Worm (Caenorhabditis elegans) whole organism, L4 larva: Measurements from ENCODE around the gene cest-5.2.

Experiments used
- T26A8.4 ChIP-seq: fragments of 200-800 bp; sonication (Bioruptor generic); IDR thresholded peaks from 2 replicates; pipeline ENCODE4 v1.3.6; 2022; ENCODE audit warnings: missing genetic modification characterization, missing compliant biosample characterization
- Y105C5A.15 ChIP-seq: fragments of 200-800 bp; sonication (Bioruptor generic); IDR thresholded peaks from 2 replicates; pipeline ENCODE4 v1.3.6; 2022; ENCODE audit warnings: missing genetic modification characterization, missing compliant biosample characterization
- aha-1 ChIP-seq: fragments of 150-350 bp; peaks from one replicate; lab custom pipeline; 2014; ENCODE audit warnings: missing biosample characterization, missing genetic modification characterization
- arid-1 ChIP-seq: fragments of 200-800 bp; sonication (Bioruptor generic); conservative IDR thresholded peaks from 2 replicates; pipeline ENCODE4 v1.3.6; 2022; ENCODE audit warnings: missing genetic modification reagents, missing genetic modification characterization, missing compliant biosample characterization
- cey-2 ChIP-seq: sonication (generic microtip); optimal IDR thresholded peaks from 3 replicates; lab custom pipeline; 2017; ENCODE audit warnings: missing genetic modification characterization, mild to moderate bottlenecking, missing compliant biosample characterization, antibody characterized with exemption, borderline replicate concordance; ENCODE audit not compliant: insufficient read depth
- ctbp-1 ChIP-seq: fragments of 200-800 bp; sonication (Bioruptor generic); IDR thresholded peaks from 2 replicates; pipeline ENCODE4 v1.3.6; 2022; ENCODE audit warnings: missing genetic modification reagents, missing genetic modification characterization, missing compliant biosample characterization
- daf-16 ChIP-seq, 3 experiments: sonication (generic microtip); optimal IDR thresholded peaks; 2 replicates each; lab custom pipeline; 2016 to 2017; ENCODE audit warnings: missing genetic modification characterization in 3 of 3, missing genetic modification reagents in 3 of 3, mild to moderate bottlenecking in 2 of 3, missing compliant biosample characterization in 2 of 3, missing biosample characterization in 1 of 3, moderate library complexity in 1 of 3
- duxl-1 ChIP-seq: sonication (generic microtip); optimal IDR thresholded peaks from 2 replicates; lab custom pipeline; 2016; ENCODE audit warnings: mild to moderate bottlenecking, missing genetic modification characterization, moderate library complexity, missing compliant biosample characterization; ENCODE audit not compliant: poor library complexity
- dve-1 ChIP-seq: sonication (generic microtip); optimal IDR thresholded peaks from 2 replicates; lab custom pipeline; 2017; ENCODE audit warnings: antibody characterized with exemption, mild to moderate bottlenecking, missing genetic modification characterization, missing compliant biosample characterization; ENCODE audit not compliant: insufficient read depth
- egl-43 ChIP-seq: fragments of 200-800 bp; sonication (Bioruptor generic); IDR thresholded peaks from 2 replicates; pipeline ENCODE4 v1.3.6; 2022; ENCODE audit warnings: missing genetic modification reagents, missing genetic modification characterization, missing compliant biosample characterization
- fos-1 ChIP-seq: fragments of 150-350 bp; optimal IDR thresholded peaks from 2 replicates; lab custom pipeline; 2014; ENCODE audit warnings: missing biosample characterization, missing genetic modification characterization
- hif-1 ChIP-seq, 2 experiments: sonication (generic microtip); optimal IDR thresholded peaks; 2 replicates each; lab custom pipeline; 2016 to 2017; ENCODE audit warnings: missing compliant biosample characterization in 2 of 2, missing genetic modification characterization in 2 of 2, missing genetic modification reagents in 2 of 2, missing genotype in 2 of 2, mild to moderate bottlenecking in 1 of 2
- hlh-11 ChIP-seq: fragments of 200-800 bp; sonication (Bioruptor generic); optimal IDR thresholded peaks from 2 replicates; lab custom pipeline; 2018; ENCODE audit warnings: mild to moderate bottlenecking, missing genetic modification characterization, missing compliant biosample characterization
- hlh-30 ChIP-seq: sonication (generic microtip); optimal IDR thresholded peaks from 2 replicates; lab custom pipeline; 2017; ENCODE audit warnings: antibody characterized with exemption, mild to moderate bottlenecking, missing genetic modification characterization, missing compliant biosample characterization; ENCODE audit not compliant: insufficient read depth
- lin-13 ChIP-seq: fragments of 150-350 bp; optimal IDR thresholded peaks from 2 replicates; lab custom pipeline; 2014; ENCODE audit warnings: missing biosample characterization, missing genetic modification reagents, missing genetic modification characterization
- madf-9 ChIP-seq: fragments of 200-800 bp; sonication (Bioruptor generic); conservative IDR thresholded peaks from 2 replicates; pipeline ENCODE4 v1.3.6; 2022; ENCODE audit warnings: missing genetic modification reagents, missing genetic modification characterization, missing compliant biosample characterization
- mdt-29 ChIP-seq: fragments of 200-800 bp; sonication (Bioruptor generic); IDR thresholded peaks from 2 replicates; pipeline ENCODE4 v1.3.6; 2022; ENCODE audit warnings: missing genetic modification reagents, missing genetic modification characterization, missing compliant biosample characterization
- mep-1 ChIP-seq: fragments of 150-350 bp; sonication (generic microtip); optimal IDR thresholded peaks from 3 replicates; lab custom pipeline; 2014; ENCODE audit warnings: missing biosample characterization, missing genetic modification characterization
- mxl-3 ChIP-seq: fragments of 200-800 bp; sonication (Bioruptor generic); optimal IDR thresholded peaks from 2 replicates; lab custom pipeline; 2018; ENCODE audit warnings: mild to moderate bottlenecking, missing genetic modification characterization, missing compliant biosample characterization
- nhr-237 ChIP-seq: sonication (generic microtip); optimal IDR thresholded peaks from 2 replicates; lab custom pipeline; 2017; ENCODE audit warnings: missing biosample characterization, missing genetic modification characterization
- nhr-28 ChIP-seq: fragments of 150-350 bp; optimal IDR thresholded peaks from 2 replicates; lab custom pipeline; 2014; ENCODE audit warnings: missing biosample characterization, missing genetic modification characterization
- nhr-41 ChIP-seq: fragments of 200-800 bp; sonication (Bioruptor generic); IDR thresholded peaks from 2 replicates; pipeline ENCODE4 v1.3.6; 2022; ENCODE audit warnings: missing genetic modification reagents, missing genetic modification characterization, missing compliant biosample characterization
- pha-4 ChIP-seq, 2 experiments: fragments of 150-350 bp in 1 of 2; fragments of 200-800 bp in 1 of 2; sonication (Bioruptor generic) in 1 of 2; IDR thresholded peaks in 1 of 2; optimal IDR thresholded peaks in 1 of 2; 2 replicates each; pipeline versions ENCODE4 v1.3.6 to Lab custom; 2014 to 2022; ENCODE audit warnings: missing genetic modification characterization in 2 of 2, missing genetic modification reagents in 2 of 2, missing biosample characterization in 1 of 2, missing compliant biosample characterization in 1 of 2
- sdz-12 ChIP-seq: fragments of 200-800 bp; sonication (Bioruptor generic); optimal IDR thresholded peaks from 2 replicates; lab custom pipeline; 2018; ENCODE audit warnings: mild to moderate bottlenecking, missing genetic modification characterization, missing compliant biosample characterization
- set-16 ChIP-seq: fragments of 200-800 bp; sonication (Bioruptor generic); IDR thresholded peaks from 2 replicates; pipeline ENCODE4 v1.3.6; 2022; ENCODE audit warnings: missing genetic modification reagents, missing genetic modification characterization, missing compliant biosample characterization
- skn-1 ChIP-seq: fragments of 150-350 bp; optimal IDR thresholded peaks from 2 replicates; lab custom pipeline; 2014; ENCODE audit warnings: missing biosample characterization, missing genetic modification characterization
- unc-39 ChIP-seq: sonication (generic microtip); optimal IDR thresholded peaks from 2 replicates; lab custom pipeline; 2017; ENCODE audit warnings: missing biosample characterization, missing genetic modification characterization
- unc-62 ChIP-seq, 3 experiments: fragments of 150-350 bp in 1 of 3; sonication (generic microtip); optimal IDR thresholded peaks in 2 of 3; peaks in 1 of 3; 1 replicate in 1 of 3; 2 replicates in 2 of 3; lab custom pipeline; 2014 to 2017; ENCODE audit warnings: missing biosample characterization in 3 of 3, missing genetic modification characterization in 3 of 3, missing genetic modification reagents in 3 of 3, missing genotype in 1 of 3
- zfp-2 ChIP-seq: sonication (generic microtip); optimal IDR thresholded peaks from 2 replicates; lab custom pipeline; 2016; ENCODE audit warnings: mild to moderate bottlenecking, missing genetic modification characterization, missing compliant biosample characterization
- ztf-7 ChIP-seq: fragments of 150-350 bp; optimal IDR thresholded peaks from 2 replicates; lab custom pipeline; 2014; ENCODE audit warnings: missing biosample characterization, missing genetic modification characterization

The cest-5.2 gene

ce11 chrIV:6576728-6577101 lies 51.0 kb downstream of the cest-5.2 start (continued):
- TF ChIP-seq hif-1 (tag; optimal IDR thresholded peaks at IDR 0.05; lab: Kevin White, UChicago): peak in 1 of 2 experiments; percentile 17
- TF ChIP-seq fos-1 (tag; lab: Kevin White, UChicago): no peak
- TF ChIP-seq arid-1 (GFP tag; lab: Robert Waterston, UW): 0 out of 2 replicates have a peak, but pooled peaks have one; percentile 36
- TF ChIP-seq ctbp-1 (GFP tag; lab: Robert Waterston, UW): no peak
- no peak for TF ChIP-seq Y105C5A.15
- TF ChIP-seq unc-39 (tag; lab: Kevin White, UChicago): no peak
- TF ChIP-seq sdz-12: no peak
- no peak for TF ChIP-seq cey-2 (tag; lab: Kevin White, UChicago)
- no peak for TF ChIP-seq ztf-7 (tag; lab: Kevin White, UChicago)
- no peak for TF ChIP-seq skn-1
- TF ChIP-seq unc-62 (GFP tag; optimal IDR thresholded peaks at IDR 0.05 in 1 of 2; lab: Kevin White, UChicago): no peak
- no peak for TF ChIP-seq unc-62 (tag; optimal IDR thresholded peaks at IDR 0.05; lab: Kevin White, UChicago)
- TF ChIP-seq aha-1 (tag; lab: Kevin White, UChicago): no peak
- TF ChIP-seq duxl-1 (tag; lab: Kevin White, UChicago): no peak
- TF ChIP-seq lin-13 (GFP tag; lab: Kevin White, UChicago): peak; percentile 16
- TF ChIP-seq nhr-237 (tag; lab: Kevin White, UChicago): no peak
- peak; percentile 49; the same call in 1 of the 2 replicates for TF ChIP-seq madf-9 (GFP tag; lab: Robert Waterston, UW)

- no peak for TF ChIP-seq zfp-2
- 0 out of 2 replicates have a peak, but pooled peaks have one; percentile 42 for TF ChIP-seq T26A8.4
- TF ChIP-seq hlh-11: peak; percentile 52
- TF ChIP-seq dve-1 (tag; lab: Kevin White, UChicago): peak; percentile 85
- peak; percentile 42 for TF ChIP-seq mep-1 (tag; lab: Kevin White, UChicago)
- no peak for TF ChIP-seq mdt-29 (GFP tag; lab: Robert Waterston, UW)
- no peak for TF ChIP-seq nhr-41
- no peak; the same call in 1 of the 2 replicates for TF ChIP-seq pha-4 (GFP tag; IDR thresholded peaks at IDR 0.05; lab: Robert Waterston, UW)
- TF ChIP-seq pha-4 (tag; optimal IDR thresholded peaks at IDR 0.05; lab: Kevin White, UChicago): peak; percentile 68
- TF ChIP-seq egl-43: no peak
- TF ChIP-seq set-16: peak; percentile 73; the same call in 1 of the 2 replicates
- peak; percentile 34 for TF ChIP-seq nhr-28 (tag; lab: Kevin White, UChicago)
- no peak for TF ChIP-seq daf-16 (GFP tag; optimal IDR thresholded peaks at IDR 0.05; lab: Kevin White, UChicago)
- TF ChIP-seq daf-16 (tag; optimal IDR thresholded peaks at IDR 0.05; lab: Kevin White, UChicago): peak; percentile 74
- TF ChIP-seq unc-62 (GFP tag; optimal IDR thresholded peaks at IDR 0.05 in 1 of 2; lab: Kevin White, UChicago): peak in 1 of 2 experiments; percentile 55
- no peak for TF ChIP-seq unc-62 (tag; optimal IDR thresholded peaks at IDR 0.05; lab: Kevin White, UChicago)
- TF ChIP-seq aha-1 (tag; lab: Kevin White, UChicago): peak; percentile 69
- TF ChIP-seq hlh-30 (tag; lab: Kevin White, UChicago): peak; percentile 46
- peak; percentile 28 for TF ChIP-seq mxl-3 (GFP tag; lab: Kevin White, UChicago)
- TF ChIP-seq, all 104 proteins: peak for 12
Observed at ce11 chrIV:6575959-6576727, 51.6 kb downstream of the cest-5.2 start.
